Worm (Caenorhabditis elegans) whole organism, L2 larva: ENCODE results near the gene F58E6.13.

ENCODE experiments used
- C34F6.9 ChIP-seq: fragments of 150-350 bp; optimal IDR thresholded peaks from 2 replicates; lab custom pipeline; 2014; ENCODE audit warnings: missing biosample characterization, missing genetic modification characterization
- F13H6.1 ChIP-seq: sonication (generic microtip); optimal IDR thresholded peaks from 2 replicates; lab custom pipeline; 2016; ENCODE audit warnings: missing genetic modification characterization, missing compliant biosample characterization
- R02D3.7 ChIP-seq: fragments of 150-350 bp; optimal IDR thresholded peaks from 2 replicates; lab custom pipeline; 2014; ENCODE audit warnings: missing biosample characterization, missing genetic modification characterization
- Y55F3AM.14 ChIP-seq: fragments of 200-800 bp; sonication (Bioruptor generic); optimal IDR thresholded peaks from 2 replicates; lab custom pipeline; 2018; ENCODE audit warnings: mild to moderate bottlenecking, missing genetic modification characterization, missing compliant biosample characterization
- ZK546.5 ChIP-seq: sonication (generic microtip); optimal IDR thresholded peaks from 2 replicates; lab custom pipeline; 2017; ENCODE audit warnings: missing biosample characterization, missing genetic modification characterization
- alr-1 ChIP-seq: fragments of 150-350 bp; optimal IDR thresholded peaks from 2 replicates; lab custom pipeline; 2014; ENCODE audit warnings: missing biosample characterization, missing genetic modification characterization
- aly-2 ChIP-seq: fragments of 150-350 bp; optimal IDR thresholded peaks from 2 replicates; lab custom pipeline; 2014; ENCODE audit warnings: missing biosample characterization, missing genetic modification characterization
- ama-1 ChIP-seq: fragments of 150-350 bp; optimal IDR thresholded peaks from 2 replicates; lab custom pipeline; 2018; ENCODE audit warnings: inconsistent platforms
- blmp-1 ChIP-seq: sonication (generic microtip); optimal IDR thresholded peaks from 2 replicates; lab custom pipeline; 2017; ENCODE audit warnings: missing genetic modification characterization, mild to moderate bottlenecking, missing compliant biosample characterization, antibody characterized with exemption, moderate library complexity; ENCODE audit not compliant: insufficient read depth
- ceh-16 ChIP-seq: fragments of 150-350 bp; optimal IDR thresholded peaks from 2 replicates; lab custom pipeline; 2014; ENCODE audit warnings: missing biosample characterization, missing genetic modification characterization
- ceh-82 ChIP-seq: fragments of 150-350 bp; optimal IDR thresholded peaks from 2 replicates; lab custom pipeline; 2014; ENCODE audit warnings: missing biosample characterization, missing genetic modification characterization
- crh-2 ChIP-seq: sonication (generic microtip); optimal IDR thresholded peaks from 2 replicates; lab custom pipeline; 2017; ENCODE audit warnings: missing biosample characterization, missing genetic modification characterization
- dmd-4 ChIP-seq: sonication (generic microtip); optimal IDR thresholded peaks from 2 replicates; lab custom pipeline; 2017; ENCODE audit warnings: missing biosample characterization, missing genetic modification characterization
- egl-27 ChIP-seq: sonication (generic microtip); optimal IDR thresholded peaks from 3 replicates; lab custom pipeline; 2017; ENCODE audit warnings: missing biosample characterization, missing genetic modification reagents, missing genetic modification characterization
- elt-1 ChIP-seq: fragments of 150-350 bp; optimal IDR thresholded peaks from 2 replicates; lab custom pipeline; 2014; ENCODE audit warnings: missing biosample characterization, missing genetic modification characterization
- elt-3 ChIP-seq: sonication (generic microtip); optimal IDR thresholded peaks from 2 replicates; lab custom pipeline; 2017; ENCODE audit warnings: missing biosample characterization, missing genetic modification characterization
- fos-1 ChIP-seq: fragments of 150-350 bp; optimal IDR thresholded peaks from 2 replicates; lab custom pipeline; 2014; ENCODE audit warnings: missing biosample characterization, missing genetic modification characterization
- gmeb-1 ChIP-seq: fragments of 150-350 bp; optimal IDR thresholded peaks from 2 replicates; lab custom pipeline; 2014; ENCODE audit warnings: missing biosample characterization, missing genetic modification characterization
- lin-11 ChIP-seq: fragments of 150-350 bp; sonication (generic microtip); optimal IDR thresholded peaks from 2 replicates; lab custom pipeline; 2014; ENCODE audit warnings: missing biosample characterization, missing genetic modification characterization, inconsistent platforms, mixed read lengths
- lin-13 ChIP-seq: fragments of 150-350 bp; optimal IDR thresholded peaks from 2 replicates; lab custom pipeline; 2014; ENCODE audit warnings: missing biosample characterization, missing genetic modification reagents, missing genetic modification characterization
- lin-39 ChIP-seq: fragments of 150-350 bp; optimal IDR thresholded peaks from 2 replicates; lab custom pipeline; 2014; ENCODE audit warnings: missing biosample characterization, missing genetic modification reagents, missing genetic modification characterization
- lsy-2 ChIP-seq, 2 experiments: fragments of 150-350 bp in 1 of 2; sonication (generic microtip) in 1 of 2; optimal IDR thresholded peaks; 2 replicates each; lab custom pipeline; 2014 to 2017; ENCODE audit warnings: missing biosample characterization in 2 of 2, missing genetic modification characterization in 2 of 2
- mab-5 ChIP-seq: fragments of 150-350 bp; optimal IDR thresholded peaks from 2 replicates; lab custom pipeline; 2014; ENCODE audit warnings: missing biosample characterization, missing genetic modification characterization
- mbf-1 ChIP-seq: sonication (generic microtip); optimal IDR thresholded peaks from 2 replicates; lab custom pipeline; 2017; ENCODE audit warnings: missing biosample characterization, missing genetic modification characterization
- mdl-1 ChIP-seq, 2 experiments: fragments of 150-350 bp in 1 of 2; sonication (generic microtip) in 1 of 2; optimal IDR thresholded peaks; 2 replicates each; lab custom pipeline; 2017; ENCODE audit warnings: missing biosample characterization in 2 of 2, missing genetic modification characterization in 2 of 2
- nhr-10 ChIP-seq: sonication (generic microtip); optimal IDR thresholded peaks from 2 replicates; lab custom pipeline; 2017; ENCODE audit warnings: missing biosample characterization, missing genetic modification characterization
- nhr-11 ChIP-seq: fragments of 150-350 bp; optimal IDR thresholded peaks from 2 replicates; lab custom pipeline; 2014; ENCODE audit warnings: missing biosample characterization, missing genetic modification characterization
- nhr-12 ChIP-seq: fragments of 150-350 bp; optimal IDR thresholded peaks from 2 replicates; lab custom pipeline; 2014; ENCODE audit warnings: missing biosample characterization, missing genetic modification characterization
- nhr-129 ChIP-seq: fragments of 150-350 bp; optimal IDR thresholded peaks from 2 replicates; lab custom pipeline; 2014; ENCODE audit warnings: missing biosample characterization, missing genetic modification characterization
- nhr-21 ChIP-seq: fragments of 150-350 bp; optimal IDR thresholded peaks from 2 replicates; lab custom pipeline; 2014; ENCODE audit warnings: missing biosample characterization, missing genetic modification characterization
- nhr-23 ChIP-seq: fragments of 150-350 bp; optimal IDR thresholded peaks from 2 replicates; lab custom pipeline; 2014; ENCODE audit warnings: missing biosample characterization, missing genetic modification reagents, missing genetic modification characterization
- nhr-237 ChIP-seq: fragments of 150-350 bp; optimal IDR thresholded peaks from 2 replicates; lab custom pipeline; 2014; ENCODE audit warnings: missing biosample characterization, missing genetic modification characterization
- nhr-25 ChIP-seq: fragments of 150-350 bp; sonication (generic microtip); optimal IDR thresholded peaks from 3 replicates; lab custom pipeline; 2014; ENCODE audit warnings: missing biosample characterization, missing genetic modification characterization
- nhr-6 ChIP-seq: fragments of 150-350 bp; optimal IDR thresholded peaks from 2 replicates; lab custom pipeline; 2014; ENCODE audit warnings: missing biosample characterization, missing genetic modification characterization
- nhr-77 ChIP-seq: fragments of 150-350 bp; optimal IDR thresholded peaks from 2 replicates; lab custom pipeline; 2014; ENCODE audit warnings: missing biosample characterization, missing genetic modification characterization
- peb-1 ChIP-seq: fragments of 150-350 bp; optimal IDR thresholded peaks from 2 replicates; lab custom pipeline; 2014; ENCODE audit warnings: missing biosample characterization, missing genetic modification characterization
- sem-4 ChIP-seq: fragments of 150-350 bp; optimal IDR thresholded peaks from 2 replicates; lab custom pipeline; 2014; ENCODE audit warnings: missing biosample characterization, missing genetic modification reagents, missing genetic modification characterization
- skn-1 ChIP-seq: sonication (generic microtip); optimal IDR thresholded peaks from 2 replicates; lab custom pipeline; 2017; ENCODE audit warnings: missing biosample characterization, missing genetic modification characterization
- sma-3 ChIP-seq: sonication (generic microtip); optimal IDR thresholded peaks from 2 replicates; lab custom pipeline; 2016; ENCODE audit warnings: missing genetic modification reagents, missing genetic modification characterization, missing compliant biosample characterization
- sma-9 ChIP-seq, 2 experiments: fragments of 150-350 bp in 1 of 2; sonication (generic microtip) in 1 of 2; optimal IDR thresholded peaks; 2 replicates each; lab custom pipeline; 2014 to 2016; ENCODE audit warnings: missing genetic modification characterization in 2 of 2, mild to moderate bottlenecking in 1 of 2, missing biosample characterization in 1 of 2, missing compliant biosample characterization in 1 of 2, missing genetic modification reagents in 1 of 2, moderate library complexity in 1 of 2
- snpc-4 ChIP-seq: fragments of 150-350 bp; optimal IDR thresholded peaks from 2 replicates; lab custom pipeline; 2014; ENCODE audit warnings: missing biosample characterization, missing genetic modification characterization
- unc-39 ChIP-seq: fragments of 150-350 bp; optimal IDR thresholded peaks from 2 replicates; lab custom pipeline; 2014; ENCODE audit warnings: missing biosample characterization, missing genetic modification characterization
- unc-55 ChIP-seq: fragments of 150-350 bp; sonication (generic microtip); optimal IDR thresholded peaks from 3 replicates; lab custom pipeline; 2014; ENCODE audit warnings: missing biosample characterization, missing genetic modification reagents, missing genetic modification characterization
- unc-62 ChIP-seq: fragments of 150-350 bp; optimal IDR thresholded peaks from 2 replicates; lab custom pipeline; 2014; ENCODE audit warnings: missing biosample characterization, missing genetic modification reagents, missing genetic modification characterization
- zag-1 ChIP-seq: fragments of 150-350 bp; optimal IDR thresholded peaks from 2 replicates; lab custom pipeline; 2014; ENCODE audit warnings: missing biosample characterization, missing genetic modification characterization
- ztf-1 ChIP-seq: fragments of 200-800 bp; sonication (Bioruptor generic); conservative IDR thresholded peaks from 2 replicates; pipeline ENCODE4 v1.3.6; 2022; ENCODE audit warnings: missing genetic modification characterization, missing compliant biosample characterization
- ztf-11 ChIP-seq: sonication (generic microtip); optimal IDR thresholded peaks from 2 replicates; lab custom pipeline; 2017; ENCODE audit warnings: missing biosample characterization, missing genetic modification characterization
- ztf-4 ChIP-seq: fragments of 150-350 bp; optimal IDR thresholded peaks from 2 replicates; lab custom pipeline; 2014; ENCODE audit warnings: missing biosample characterization, missing genetic modification characterization

F58E6.13 gene

ce11 chrV:9704399-9704798 is 40.6 kb upstream of the F58E6.13 start:
- TF ChIP-seq nhr-129 (tag; lab: Kevin White, UChicago) (peak; percentile 83), lin-11 (peak; percentile 20), snpc-4 (tag; lab: Kevin White, UChicago) (no peak), lsy-2 (tag; optimal IDR thresholded peaks at IDR 0.05; lab: Kevin White, UChicago) (peak in 1 of 2 experiments; percentile 55), elt-1 (no peak), R02D3.7 (tag; lab: Kevin White, UChicago) (no peak), lin-39 (tag; lab: Kevin White, UChicago) (no peak), mdl-1 (tag; optimal IDR thresholded peaks at IDR 0.05; lab: Kevin White, UChicago) (peak in 1 of 2 experiments; percentile 22), nhr-12 (no peak), alr-1 (tag; lab: Kevin White, UChicago) (no peak), zag-1 (tag; lab: Kevin White, UChicago) (peak; percentile 79), nhr-23 (no peak), unc-39 (no peak), C34F6.9 (tag; lab: Kevin White, UChicago) (peak; percentile 74), fos-1 (tag; lab: Kevin White, UChicago) (peak; percentile 41), ztf-4 (tag; lab: Kevin White, UChicago) (no peak), ceh-82 (tag; lab: Kevin White, UChicago) (no peak), sma-9 (GFP tag; optimal IDR thresholded peaks at IDR 0.05; lab: Kevin White, UChicago) (peak; percentile 32), sma-9 (tag; optimal IDR thresholded peaks at IDR 0.05; lab: Kevin White, UChicago) (no peak), aly-2 (tag; lab: Kevin White, UChicago) (no peak), peb-1 (tag; lab: Kevin White, UChicago) (no peak), ama-1 (lab: Kevin White, UChicago) (no peak), gmeb-1 (tag; lab: Kevin White, UChicago) (no peak), ztf-1 (no peak), sma-3 (GFP tag; lab: Kevin White, UChicago) (no peak), elt-3 (tag; lab: Kevin White, UChicago) (no peak), ZK546.5 (tag; lab: Kevin White, UChicago) (no peak), unc-62 (GFP tag; lab: Kevin White, UChicago) (no peak), nhr-237 (tag; lab: Kevin White, UChicago) (no peak), sem-4 (tag; lab: Kevin White, UChicago) (peak; percentile 55), mab-5 (no peak), dmd-4 (tag; lab: Kevin White, UChicago) (no peak), blmp-1 (tag; lab: Kevin White, UChicago) (peak; percentile 57), Y55F3AM.14 (no peak), lin-13 (peak; percentile 18), unc-55 (peak; percentile 90), mbf-1 (tag; lab: Kevin White, UChicago) (no peak), egl-27 (tag; lab: Kevin White, UChicago) (no peak), ztf-11 (tag; lab: Kevin White, UChicago) (no peak), nhr-77 (tag; lab: Kevin White, UChicago) (no peak), nhr-11 (tag; lab: Kevin White, UChicago) (no peak), nhr-25 (tag; lab: Kevin White, UChicago) (peak; percentile 42), nhr-21 (tag; lab: Kevin White, UChicago) (no peak), ceh-16 (no peak), skn-1 (tag; lab: Kevin White, UChicago) (no peak), nhr-10 (tag; lab: Kevin White, UChicago) (no peak), F13H6.1 (tag; lab: Kevin White, UChicago) (peak; percentile 52), crh-2 (tag; lab: Kevin White, UChicago) (peak; percentile 58), nhr-6 (tag; lab: Kevin White, UChicago) (no peak)
